Fruit fly (Drosophila melanogaster): ENCODE measurements around the gene ro.

The ro gene

dm6 chr3R:26928424-26928823 is 47.5 kb upstream of the ro start (continued):
- TF ChIP-seq shn (GFP tag; optimal IDR thresholded peaks at IDR 0.05) (no peak), cas (GFP tag; IDR thresholded peaks at IDR 0.05) (no peak), Poxn (GFP tag; IDR thresholded peaks at IDR 0.05) (no peak), lmd (GFP tag; IDR thresholded peaks at IDR 0.05) (no peak), ind (GFP tag; optimal IDR thresholded peaks at IDR 0.05) (peak; percentile 39), CG34422 (GFP tag; IDR thresholded peaks at IDR 0.05) (no peak), CG15514 (GFP tag; optimal IDR thresholded peaks at IDR 0.05) (no peak), Usf (GFP tag; optimal IDR thresholded peaks at IDR 0.05) (no peak), repo (GFP tag; optimal IDR thresholded peaks at IDR 0.05) (no peak), CG16815 (GFP tag; optimal IDR thresholded peaks at IDR 0.05) (no peak), CG2116 (GFP tag; optimal IDR thresholded peaks at IDR 0.05) (no peak), CG8281 (tag; optimal IDR thresholded peaks at IDR 0.05) (peak; percentile 32), CG4617 (GFP tag; optimal IDR thresholded peaks at IDR 0.05; ENCODE audit: borderline replicate concordance) (peak; percentile 15), tna (GFP tag; IDR thresholded peaks at IDR 0.05; ENCODE audit: partially characterized antibody) (no peak), CG8944 (GFP tag; optimal IDR thresholded peaks at IDR 0.05) (no peak), CG7786 (GFP tag; optimal IDR thresholded peaks at IDR 0.05) (no peak), tgo (GFP tag; IDR thresholded peaks at IDR 0.05) (peak; percentile 34; the same call in 2 of the 3 replicates), tup (GFP tag; optimal IDR thresholded peaks at IDR 0.05) (no peak), Sry-β (GFP tag; optimal IDR thresholded peaks at IDR 0.05) (no peak), CG8290 (GFP tag; optimal IDR thresholded peaks at IDR 0.05) (no peak), CG8290 (tag; optimal IDR thresholded peaks at IDR 0.05) (peak in 1 of 2 experiments; percentile 69), Doc2 (GFP tag; IDR thresholded peaks at IDR 0.05) (no peak), nerfin-1 (tag; optimal IDR thresholded peaks at IDR 0.05) (peak; percentile 19), CG6175 (GFP tag; IDR thresholded peaks at IDR 0.05) (no peak), CG5245 (GFP tag; optimal IDR thresholded peaks at IDR 0.05) (peak; percentile 28), Vsx1 (GFP tag; optimal IDR thresholded peaks at IDR 0.05) (peak; percentile 26), Sox100B (GFP tag; optimal IDR thresholded peaks at IDR 0.05) (peak; percentile 30), fu2 (GFP tag; optimal IDR thresholded peaks at IDR 0.05) (no peak), Bdp1 (GFP tag; optimal IDR thresholded peaks at IDR 0.05) (no peak), NC2β (GFP tag; optimal IDR thresholded peaks at IDR 0.05) (no peak), Blimp-1 (GFP tag; optimal IDR thresholded peaks at IDR 0.05) (peak; percentile 49), TFAM (GFP tag; optimal IDR thresholded peaks at IDR 0.05) (no peak), CG31441 (GFP tag; IDR thresholded peaks at IDR 0.05) (peak; percentile 43; the same call in 1 of the 2 replicates), oc (tag; optimal IDR thresholded peaks at IDR 0.05) (peak; percentile 68), CG5953 (GFP tag; IDR thresholded peaks at IDR 0.05) (0 out of 2 replicates have a peak, but pooled peaks have one; percentile 38), CG4404 (GFP tag; IDR thresholded peaks at IDR 0.05) (no peak), dpn (GFP tag; optimal IDR thresholded peaks at IDR 0.05) (peak in 1 of 2 experiments; percentile 46), pho (GFP tag; optimal IDR thresholded peaks at IDR 0.05) (no peak), nau (GFP tag; optimal IDR thresholded peaks at IDR 0.05) (no peak), crp (GFP tag; optimal IDR thresholded peaks at IDR 0.05) (no peak), sqz (GFP tag; optimal IDR thresholded peaks at IDR 0.05) (peak; percentile 20), HmgD (GFP tag; optimal IDR thresholded peaks at IDR 0.05) (no peak), Atf3 (GFP tag; optimal IDR thresholded peaks at IDR 0.05) (no peak), jumu (GFP tag; optimal IDR thresholded peaks at IDR 0.05) (no peak), CkIIα-i1 (GFP tag; IDR thresholded peaks at IDR 0.05) (no peak), Mrtf (GFP tag; IDR thresholded peaks at IDR 0.05) (0 out of 3 replicates have a peak, but pooled peaks have one; percentile 51), dmrt11E (tag; optimal IDR thresholded peaks at IDR 0.05) (peak; percentile 16), CG14014 (GFP tag; IDR thresholded peaks at IDR 0.05) (no peak), sna (GFP tag; IDR thresholded peaks at IDR 0.05; ENCODE audit: partially characterized antibody) (no peak), Ssrp (tag; optimal IDR thresholded peaks at IDR 0.05) (peak; percentile 68), Ets65A (GFP tag) (no peak), onecut (GFP tag; IDR thresholded peaks at IDR 0.05) (peak; percentile 14; the same call in 1 of the 2 replicates)

Measured in whole organism, embryonic.